Fruit fly (Drosophila melanogaster): ENCODE measurements around the gene RpL13.

DNA sequence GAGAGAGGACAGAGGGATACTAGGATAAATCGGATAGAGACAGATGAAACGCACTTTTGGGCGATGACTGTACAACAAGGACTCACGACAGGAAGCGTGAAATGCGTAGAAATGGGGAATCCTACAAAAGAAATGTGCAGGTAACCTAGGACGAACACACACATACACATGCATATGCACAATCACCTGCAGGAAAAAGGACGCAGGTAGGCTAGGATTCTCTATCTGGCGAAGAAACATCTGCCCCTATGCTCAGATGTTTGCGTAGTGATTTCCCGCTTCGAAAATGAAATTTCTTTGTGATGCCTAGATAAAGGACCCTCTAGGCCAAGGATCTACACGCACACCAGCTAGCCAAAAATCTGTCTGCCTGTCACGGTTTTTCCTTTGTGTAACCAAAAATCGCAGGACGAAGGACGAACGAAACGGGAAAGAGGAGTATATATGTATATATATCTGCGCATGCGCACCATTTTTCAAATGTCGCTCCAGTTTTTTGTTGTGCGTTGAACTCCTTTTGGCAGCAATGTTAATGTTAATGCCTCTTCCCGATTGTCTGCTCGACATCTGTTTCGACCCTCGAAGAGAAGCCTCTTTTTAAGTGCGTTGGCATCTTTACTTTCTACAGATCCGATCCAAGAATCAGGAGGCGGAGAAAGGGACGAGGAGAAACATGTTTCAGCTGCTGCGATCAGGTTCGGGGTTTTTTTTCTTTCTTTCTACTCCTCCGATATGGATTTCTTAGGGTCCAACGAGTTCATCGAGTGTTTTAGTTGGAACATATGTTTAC, 21.3 kb downstream of the RpL13 start:
- TF ChIP-seq CG7101 (tag; optimal IDR thresholded peaks at IDR 0.05) = no peak
- no peak for TF ChIP-seq cic (GFP tag; optimal IDR thresholded peaks at IDR 0.05)
- TF ChIP-seq Clk (GFP tag; optimal IDR thresholded peaks at IDR 0.05) = no peak
- TF ChIP-seq CG33017 (tag; optimal IDR thresholded peaks at IDR 0.05) = no peak
- TF ChIP-seq CG7045 (GFP tag; optimal IDR thresholded peaks at IDR 0.05) = no peak
- TF ChIP-seq pad (GFP tag; optimal IDR thresholded peaks at IDR 0.05) = no peak
- TF ChIP-seq CG5204 (GFP tag; optimal IDR thresholded peaks at IDR 0.05) = no peak
- TF ChIP-seq Mnt (GFP tag; optimal IDR thresholded peaks at IDR 0.05) = no peak
- TF ChIP-seq CG11617 (GFP tag; optimal IDR thresholded peaks at IDR 0.05) = no peak

All from whole organism, adult.